Fruit fly (Drosophila melanogaster): ENCODE measurements around the gene fred.

- TF ChIP-seq CG8478 (optimal IDR thresholded peaks at IDR 0.05) (no peak), EcR (GFP tag; optimal IDR thresholded peaks at IDR 0.05) (no peak), pan (optimal IDR thresholded peaks at IDR 0.05) (no peak), usp (GFP tag; optimal IDR thresholded peaks at IDR 0.05) (no peak), psq (optimal IDR thresholded peaks at IDR 0.05) (no peak), Dll (optimal IDR thresholded peaks at IDR 0.05) (no peak)
Observed at dm6 chr2L:4036306-4036705, 44.8 kb upstream of the fred start.
